Worm (Caenorhabditis elegans) whole organism, L4 larva: ENCODE results near the gene bath-29.

Experiments used
- hlh-11 ChIP-seq: fragments of 200-800 bp; sonication (Bioruptor generic); optimal IDR thresholded peaks from 2 replicates; lab custom pipeline; 2018; ENCODE audit warnings: mild to moderate bottlenecking, missing genetic modification characterization, missing compliant biosample characterization
- lin-13 ChIP-seq: fragments of 150-350 bp; optimal IDR thresholded peaks from 2 replicates; lab custom pipeline; 2014; ENCODE audit warnings: missing biosample characterization, missing genetic modification reagents, missing genetic modification characterization
- ztf-11 ChIP-seq: fragments of 150-350 bp; optimal IDR thresholded peaks from 2 replicates; lab custom pipeline; 2014; ENCODE audit warnings: missing biosample characterization, missing genetic modification characterization

DNA sequence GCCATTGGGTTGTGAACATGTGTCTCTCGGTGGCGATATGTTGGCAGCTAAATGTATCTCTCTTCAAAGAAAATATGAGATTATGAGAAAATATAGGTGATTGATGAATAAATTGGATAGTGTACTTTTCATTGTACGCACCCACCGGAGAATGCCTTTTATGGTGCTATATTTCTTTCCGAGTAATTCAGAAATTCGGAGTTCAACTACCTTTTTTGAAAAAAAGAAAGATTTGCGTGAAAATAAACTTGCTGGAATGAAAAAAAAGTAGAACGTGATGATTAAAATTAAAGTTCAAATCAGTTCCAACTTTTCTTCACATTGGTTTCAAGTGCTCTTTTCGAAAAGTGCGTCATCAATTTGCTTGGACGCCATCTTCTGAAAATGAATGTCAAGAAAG, 55.2 kb downstream of the bath-29 start, which contains the start of gene nep-8:
- TF ChIP-seq hlh-11 (no peak), ztf-11 (tag; lab: Kevin White, UChicago) (no peak), lin-13 (GFP tag; lab: Kevin White, UChicago) (no peak)
